Worm (Caenorhabditis elegans) whole organism, young adult: ENCODE measurements around the gene dnj-9.

Experiments
- B0261.1 ChIP-seq: sonication (generic microtip); optimal IDR thresholded peaks from 2 replicates; lab custom pipeline; 2016; ENCODE audit warnings: mild to moderate bottlenecking, missing genetic modification characterization, moderate library complexity, missing compliant biosample characterization
- B0336.3 ChIP-seq: fragments of 200-800 bp; sonication (Bioruptor generic); IDR thresholded peaks from 2 replicates; pipeline ENCODE4 v1.3.6; 2022; ENCODE audit warnings: missing genetic modification characterization, missing compliant biosample characterization
- C17E4.6 ChIP-seq: fragments of 200-800 bp; sonication (Bioruptor generic); IDR thresholded peaks from 2 replicates; pipeline ENCODE4 v1.3.6; 2022; ENCODE audit warnings: missing genetic modification reagents, missing genetic modification characterization, missing compliant biosample characterization
- K11D2.4 ChIP-seq: fragments of 200-800 bp; sonication (Bioruptor generic); IDR thresholded peaks from 2 replicates; pipeline ENCODE4 v1.3.6; 2022; ENCODE audit warnings: missing genetic modification reagents, missing genetic modification characterization, missing compliant biosample characterization
- K12H6.12 ChIP-seq: fragments of 200-800 bp; sonication (Bioruptor generic); optimal IDR thresholded peaks from 2 replicates; lab custom pipeline; 2018; ENCODE audit warnings: mild to moderate bottlenecking, missing genetic modification characterization, missing compliant biosample characterization
- T07F8.4 ChIP-seq: sonication (generic microtip); optimal IDR thresholded peaks from 2 replicates; lab custom pipeline; 2016; ENCODE audit warnings: mild to moderate bottlenecking, missing genetic modification characterization, moderate library complexity, missing compliant biosample characterization
- T26A5.8 ChIP-seq: sonication (generic microtip); optimal IDR thresholded peaks from 2 replicates; lab custom pipeline; 2016; ENCODE audit warnings: missing genetic modification characterization, missing compliant biosample characterization
- Y95B8A.8 ChIP-seq: fragments of 200-800 bp; sonication (Bioruptor generic); IDR thresholded peaks from 2 replicates; pipeline ENCODE4 v1.3.6; 2022; ENCODE audit warnings: missing genetic modification reagents, missing genetic modification characterization, missing compliant biosample characterization
- ZK185.1 ChIP-seq: sonication (generic microtip); optimal IDR thresholded peaks from 2 replicates; lab custom pipeline; 2016; ENCODE audit warnings: mild to moderate bottlenecking, missing genetic modification characterization, missing compliant biosample characterization; ENCODE audit not compliant: poor library complexity, severe bottlenecking
- akir-1 ChIP-seq: fragments of 200-800 bp; sonication (Bioruptor generic); optimal IDR thresholded peaks from 2 replicates; lab custom pipeline; 2018; ENCODE audit warnings: mild to moderate bottlenecking, missing genetic modification characterization, moderate library complexity, missing compliant biosample characterization
- ama-1 ChIP-seq, 3 experiments: fragments of 150-350 bp in 1 of 3; sonication (generic microtip) in 2 of 3; optimal IDR thresholded peaks; 2 replicates each; lab custom pipeline; 2014 to 2018; ENCODE audit warnings: missing biosample characterization in 2 of 3, missing genetic modification characterization in 2 of 3, missing genetic modification reagents in 2 of 3
- atf-7 ChIP-seq: sonication (generic microtip); optimal IDR thresholded peaks from 2 replicates; lab custom pipeline; 2017; ENCODE audit warnings: mild to moderate bottlenecking, missing genetic modification characterization, missing compliant biosample characterization
- attf-5 ChIP-seq: fragments of 200-800 bp; sonication (Bioruptor generic); optimal IDR thresholded peaks from 2 replicates; lab custom pipeline; 2018; ENCODE audit warnings: mild to moderate bottlenecking, missing genetic modification characterization, missing compliant biosample characterization
- cebp-1 ChIP-seq, 2 experiments: fragments of 200-800 bp in 1 of 2; sonication (Bioruptor generic) in 1 of 2; sonication (generic microtip) in 1 of 2; IDR thresholded peaks in 1 of 2; optimal IDR thresholded peaks in 1 of 2; 2 replicates each; pipeline versions ENCODE4 v1.3.6 to Lab custom; 2017 to 2022; ENCODE audit warnings: missing compliant biosample characterization in 2 of 2, missing genetic modification characterization in 2 of 2, mild to moderate bottlenecking in 1 of 2, missing genetic modification reagents in 1 of 2, moderate library complexity in 1 of 2
- cebp-2 ChIP-seq: fragments of 200-800 bp; sonication (Bioruptor generic); IDR thresholded peaks from 2 replicates; pipeline ENCODE4 v1.3.6; 2022; ENCODE audit warnings: missing genetic modification characterization, missing compliant biosample characterization
- ceh-100 ChIP-seq: fragments of 200-800 bp; sonication (Bioruptor generic); IDR thresholded peaks from 2 replicates; pipeline ENCODE4 v1.3.6; 2022; ENCODE audit warnings: missing genetic modification reagents, missing genetic modification characterization, missing compliant biosample characterization
- ceh-40 ChIP-seq: fragments of 200-800 bp; sonication (Bioruptor generic); IDR thresholded peaks from 2 replicates; pipeline ENCODE4 v1.3.6; 2022; ENCODE audit warnings: missing genetic modification characterization, missing compliant biosample characterization
- ceh-79 ChIP-seq: sonication (generic microtip); optimal IDR thresholded peaks from 2 replicates; lab custom pipeline; 2017; ENCODE audit warnings: mild to moderate bottlenecking, missing genetic modification characterization, missing compliant biosample characterization
- dox-1 ChIP-seq: fragments of 200-800 bp; sonication (Bioruptor generic); IDR thresholded peaks from 2 replicates; pipeline ENCODE4 v1.3.6; 2022; ENCODE audit warnings: missing genetic modification reagents, missing genetic modification characterization, missing compliant biosample characterization
- ekl-4 ChIP-seq: fragments of 200-800 bp; sonication (Bioruptor generic); IDR thresholded peaks from 2 replicates; pipeline ENCODE4 v1.3.6; 2022; ENCODE audit warnings: missing genetic modification reagents, missing genetic modification characterization, missing compliant biosample characterization
- ets-4 ChIP-seq: fragments of 200-800 bp; sonication (Bioruptor generic); optimal IDR thresholded peaks from 2 replicates; lab custom pipeline; 2018; ENCODE audit warnings: mild to moderate bottlenecking, missing genetic modification characterization, missing compliant biosample characterization
- fkh-3 ChIP-seq: sonication (generic microtip); optimal IDR thresholded peaks from 2 replicates; lab custom pipeline; 2016; ENCODE audit warnings: mild to moderate bottlenecking, missing genetic modification characterization, missing compliant biosample characterization
- him-1 ChIP-seq: sonication (generic microtip); optimal IDR thresholded peaks from 2 replicates; lab custom pipeline; 2016; ENCODE audit warnings: missing genotype, missing genetic modification reagents, missing genetic modification characterization, missing compliant biosample characterization
- lag-1 ChIP-seq: fragments of 200-800 bp; sonication (Bioruptor generic); IDR thresholded peaks from 2 replicates; pipeline ENCODE4 v1.3.6; 2022; ENCODE audit warnings: missing genetic modification reagents, missing genetic modification characterization, missing compliant biosample characterization
- let-607 ChIP-seq, 2 experiments: fragments of 200-800 bp in 1 of 2; sonication (Bioruptor generic) in 1 of 2; sonication (generic microtip) in 1 of 2; optimal IDR thresholded peaks; 2 replicates each; lab custom pipeline; 2016 to 2018; ENCODE audit warnings: mild to moderate bottlenecking in 2 of 2, missing compliant biosample characterization in 2 of 2, missing genetic modification characterization in 2 of 2, moderate library complexity in 2 of 2, missing genotype in 1 of 2
- lin-40 ChIP-seq: sonication (generic microtip); optimal IDR thresholded peaks from 2 replicates; lab custom pipeline; 2016; ENCODE audit warnings: missing genetic modification characterization, mild to moderate bottlenecking, missing compliant biosample characterization, missing genotype, missing genetic modification reagents
- lin-54 ChIP-seq: fragments of 200-800 bp; sonication (Bioruptor generic); optimal IDR thresholded peaks from 2 replicates; lab custom pipeline; 2018; ENCODE audit warnings: mild to moderate bottlenecking, missing genetic modification characterization, missing compliant biosample characterization
- lsl-1 ChIP-seq: fragments of 200-800 bp; sonication (Bioruptor generic); optimal IDR thresholded peaks from 2 replicates; lab custom pipeline; 2018; ENCODE audit warnings: mild to moderate bottlenecking, missing genetic modification characterization, moderate library complexity, missing compliant biosample characterization
- madf-10 ChIP-seq: sonication (generic microtip); optimal IDR thresholded peaks from 2 replicates; lab custom pipeline; 2016; ENCODE audit warnings: mild to moderate bottlenecking, missing genetic modification characterization, missing compliant biosample characterization
- madf-3 ChIP-seq: fragments of 200-800 bp; sonication (Bioruptor generic); IDR thresholded peaks from 2 replicates; pipeline ENCODE4 v1.3.6; 2022; ENCODE audit warnings: missing genetic modification reagents, missing genetic modification characterization, missing compliant biosample characterization
- mcd-1 ChIP-seq: fragments of 200-800 bp; sonication (Bioruptor generic); IDR thresholded peaks from 2 replicates; pipeline ENCODE4 v1.3.6; 2022; ENCODE audit warnings: missing genetic modification reagents, missing genetic modification characterization, missing compliant biosample characterization
- mel-28 ChIP-seq: sonication (generic microtip); optimal IDR thresholded peaks from 2 replicates; lab custom pipeline; 2016; ENCODE audit warnings: borderline replicate concordance, mild to moderate bottlenecking, missing genetic modification characterization, missing compliant biosample characterization
- mes-4 ChIP-seq: sonication (generic microtip); optimal IDR thresholded peaks from 2 replicates; lab custom pipeline; 2016; ENCODE audit warnings: missing genotype, missing genetic modification characterization, missing compliant biosample characterization
- mxl-1 ChIP-seq: sonication (generic microtip); optimal IDR thresholded peaks from 2 replicates; lab custom pipeline; 2016; ENCODE audit warnings: missing genetic modification characterization, missing compliant biosample characterization
- nfyb-1 ChIP-seq: fragments of 200-800 bp; sonication (Bioruptor generic); IDR thresholded peaks from 2 replicates; pipeline ENCODE4 v1.3.6; 2022; ENCODE audit warnings: missing genetic modification reagents, missing genetic modification characterization, missing compliant biosample characterization
- nhr-120 ChIP-seq: fragments of 200-800 bp; sonication (Bioruptor generic); IDR thresholded peaks from 2 replicates; pipeline ENCODE4 v1.3.6; 2022; ENCODE audit warnings: missing genetic modification characterization, missing compliant biosample characterization
- nhr-80 ChIP-seq: sonication (generic microtip); optimal IDR thresholded peaks from 2 replicates; lab custom pipeline; 2016; ENCODE audit warnings: missing genetic modification characterization, missing compliant biosample characterization
- rcor-1 ChIP-seq: fragments of 200-800 bp; sonication (Bioruptor generic); IDR thresholded peaks from 2 replicates; pipeline ENCODE4 v1.3.6; 2022; ENCODE audit warnings: missing genetic modification reagents, missing genetic modification characterization, missing compliant biosample characterization
- snpc-1.3 ChIP-seq: sonication (generic microtip); optimal IDR thresholded peaks from 2 replicates; lab custom pipeline; 2017; ENCODE audit warnings: missing genetic modification characterization, mild to moderate bottlenecking, missing compliant biosample characterization, antibody characterized with exemption, moderate library complexity, missing genotype, missing genetic modification reagents; ENCODE audit not compliant: insufficient read depth
- snpc-3.4 ChIP-seq: sonication (generic microtip); optimal IDR thresholded peaks from 2 replicates; lab custom pipeline; 2017; ENCODE audit warnings: missing genetic modification characterization, mild to moderate bottlenecking, missing compliant biosample characterization, antibody characterized with exemption, moderate library complexity, missing genotype, missing genetic modification reagents
- somi-1 ChIP-seq: fragments of 200-800 bp; sonication (Bioruptor generic); optimal IDR thresholded peaks from 2 replicates; lab custom pipeline; 2018; ENCODE audit warnings: mild to moderate bottlenecking, missing genetic modification characterization, missing compliant biosample characterization
- sptf-2 ChIP-seq: fragments of 200-800 bp; sonication (Bioruptor generic); optimal IDR thresholded peaks from 2 replicates; lab custom pipeline; 2018; ENCODE audit warnings: mild to moderate bottlenecking, missing genetic modification characterization, missing compliant biosample characterization
- tbp1 ChIP-seq: fragments of 200-800 bp; sonication (Bioruptor generic); optimal IDR thresholded peaks from 2 replicates; lab custom pipeline; 2018; ENCODE audit warnings: mild to moderate bottlenecking, missing genetic modification characterization, missing compliant biosample characterization
- unc-62 ChIP-seq: fragments of 150-350 bp; optimal IDR thresholded peaks from 2 replicates; lab custom pipeline; 2014; ENCODE audit warnings: missing biosample characterization, missing genetic modification reagents, missing genetic modification characterization
- zfh-2 ChIP-seq: fragments of 200-800 bp; sonication (Bioruptor generic); conservative IDR thresholded peaks from 2 replicates; pipeline ENCODE4 v1.3.6; 2022; ENCODE audit warnings: missing genetic modification reagents, missing genetic modification characterization, missing compliant biosample characterization
- ztf-18 ChIP-seq: sonication (generic microtip); optimal IDR thresholded peaks from 2 replicates; lab custom pipeline; 2016; ENCODE audit warnings: missing genotype, mild to moderate bottlenecking, missing genetic modification characterization, missing compliant biosample characterization

Gene dnj-9

DNA sequence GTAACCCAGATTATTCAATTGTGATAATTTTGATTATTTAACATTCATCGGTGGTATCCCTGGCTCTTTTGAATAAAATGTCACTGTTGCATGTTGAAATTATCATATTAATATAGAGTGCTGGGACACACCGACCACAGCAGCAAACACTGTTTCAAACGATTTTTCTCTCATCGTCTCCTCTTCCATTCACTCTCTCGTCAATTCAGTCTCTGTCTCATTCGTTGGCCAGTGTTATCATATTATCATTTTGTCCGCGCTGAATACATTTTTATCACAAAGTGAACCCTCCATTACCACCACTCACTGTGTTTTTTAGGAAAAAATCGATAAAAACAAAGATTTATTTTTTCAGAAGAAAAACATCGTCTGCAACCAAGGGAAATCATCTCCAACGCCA is 5.2 kb downstream of the dnj-9 start:
- TF ChIP-seq Y95B8A.8 (GFP tag; lab: Robert Waterston, UW) (no peak), tbp1 (GFP tag; lab: Kevin White, UChicago) (peak; percentile 15), dox-1 (GFP tag; lab: Robert Waterston, UW) (peak; percentile 54; the same call in 1 of the 2 replicates), madf-3 (no peak), zfh-2 (no peak), him-1 (no peak), lin-54 (GFP tag; lab: Kevin White, UChicago) (peak; percentile 21), cebp-1 (GFP tag; IDR thresholded peaks at IDR 0.05; lab: Robert Waterston, UW) (no peak), cebp-1 (tag; optimal IDR thresholded peaks at IDR 0.05; lab: Kevin White, UChicago) (peak; percentile 14), ceh-100 (no peak), ztf-18 (tag; lab: Kevin White, UChicago) (peak; percentile 15), ets-4 (peak; percentile 36), T26A5.8 (tag; lab: Kevin White, UChicago) (no peak), nhr-80 (peak; percentile 89)

DNA sequence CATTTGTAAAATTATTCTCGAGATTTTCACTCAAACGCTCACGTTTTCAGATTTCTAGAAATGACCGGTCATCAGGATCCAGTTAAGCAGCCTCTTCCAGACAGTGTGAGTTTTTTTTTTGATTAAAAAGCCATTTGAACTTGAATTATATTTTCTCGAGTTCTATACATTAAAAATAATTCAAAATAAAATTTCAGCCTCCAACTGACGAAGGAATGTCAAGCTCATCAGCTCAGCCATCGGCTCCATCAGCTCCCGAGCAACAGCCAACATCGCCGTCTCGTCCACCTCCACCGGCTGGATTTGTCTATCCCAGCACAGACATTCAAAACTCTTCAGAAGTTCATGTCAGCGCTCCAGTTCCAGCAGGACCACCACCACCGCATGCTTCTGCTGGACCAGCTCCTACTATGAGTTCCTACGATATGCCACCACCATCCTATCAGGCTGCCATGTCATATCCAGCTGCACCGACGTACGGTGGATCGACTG is 6.1 kb downstream of the dnj-9 start, which contains the start of gene F11G11.5:
Gene F11G11.5, plus strand, starts transcription at position 51 of the 492 bp plus-strand sequence.
- TF ChIP-seq let-607 (tag; optimal IDR thresholded peaks at IDR 0.05; lab: Kevin White, UChicago) = peak in 1 of 2 experiments; percentile 21
- TF ChIP-seq C17E4.6 (GFP tag; lab: Robert Waterston, UW) = no peak
- TF ChIP-seq snpc-1.3 = no peak
- TF ChIP-seq ets-4 = no peak
- no peak for TF ChIP-seq lag-1
- TF ChIP-seq sptf-2 (GFP tag; lab: Kevin White, UChicago) = no peak
- TF ChIP-seq ama-1 (optimal IDR thresholded peaks at IDR 0.05; lab: Kevin White, UChicago) = peak; percentile 7
- no peak for TF ChIP-seq ama-1 (GFP tag; optimal IDR thresholded peaks at IDR 0.05; lab: Kevin White, UChicago)
- TF ChIP-seq B0336.3 (GFP tag; lab: Robert Waterston, UW) = peak; percentile 59; the same call in 1 of the 2 replicates
- TF ChIP-seq somi-1 = no peak
- no peak for TF ChIP-seq T07F8.4 (tag; lab: Kevin White, UChicago)
- TF ChIP-seq rcor-1 (GFP tag; lab: Robert Waterston, UW) = no peak
- no peak for TF ChIP-seq madf-10 (tag; lab: Kevin White, UChicago)
- no peak for TF ChIP-seq Y95B8A.8 (GFP tag; lab: Robert Waterston, UW)
- TF ChIP-seq nhr-120 (GFP tag; lab: Robert Waterston, UW) = no peak
- no peak for TF ChIP-seq B0261.1 (tag; lab: Kevin White, UChicago)
- no peak for TF ChIP-seq mel-28 (tag; lab: Kevin White, UChicago)
- TF ChIP-seq K12H6.12 (tag; lab: Kevin White, UChicago) = no peak
- no peak for TF ChIP-seq mxl-1 (tag; lab: Kevin White, UChicago)
- no peak for TF ChIP-seq attf-5 (GFP tag; lab: Kevin White, UChicago)
- TF ChIP-seq mes-4 (tag; lab: Kevin White, UChicago) = no peak
- peak; percentile 40 for TF ChIP-seq fkh-3 (tag; lab: Kevin White, UChicago)
- TF ChIP-seq ceh-40 = no peak
- no peak for TF ChIP-seq lsl-1 (GFP tag; lab: Kevin White, UChicago)
- TF ChIP-seq lin-40 (tag; lab: Kevin White, UChicago) = no peak
- TF ChIP-seq akir-1 (GFP tag; lab: Kevin White, UChicago) = no peak
- TF ChIP-seq ZK185.1 = no peak
- TF ChIP-seq unc-62 = no peak
- TF ChIP-seq ceh-79 (tag; lab: Kevin White, UChicago) = no peak
- TF ChIP-seq snpc-3.4 (tag; lab: Kevin White, UChicago) = no peak
- peak; percentile 75; the same call in 1 of the 2 replicates for TF ChIP-seq nfyb-1 (GFP tag; lab: Robert Waterston, UW)
- TF ChIP-seq K11D2.4 (GFP tag; lab: Robert Waterston, UW) = no peak
- peak; percentile 35; the same call in 1 of the 2 replicates for TF ChIP-seq ekl-4 (GFP tag; lab: Robert Waterston, UW)
- TF ChIP-seq atf-7 (tag; lab: Kevin White, UChicago) = peak; percentile 8
- TF ChIP-seq dox-1 (GFP tag; lab: Robert Waterston, UW) = no peak
- TF ChIP-seq lin-54 (GFP tag; lab: Kevin White, UChicago) = no peak
- TF ChIP-seq madf-3 = 0 out of 2 replicates have a peak, but pooled peaks have one; percentile 3
- no peak for TF ChIP-seq ztf-18 (tag; lab: Kevin White, UChicago)
- 0 out of 2 replicates have a peak, but pooled peaks have one; percentile 47 for TF ChIP-seq cebp-2
- TF ChIP-seq mcd-1 = peak; percentile 41; the same call in 1 of the 2 replicates
